Fruit fly (Drosophila melanogaster): ENCODE results near the gene CG3309.

Gene CG3309

DNA sequence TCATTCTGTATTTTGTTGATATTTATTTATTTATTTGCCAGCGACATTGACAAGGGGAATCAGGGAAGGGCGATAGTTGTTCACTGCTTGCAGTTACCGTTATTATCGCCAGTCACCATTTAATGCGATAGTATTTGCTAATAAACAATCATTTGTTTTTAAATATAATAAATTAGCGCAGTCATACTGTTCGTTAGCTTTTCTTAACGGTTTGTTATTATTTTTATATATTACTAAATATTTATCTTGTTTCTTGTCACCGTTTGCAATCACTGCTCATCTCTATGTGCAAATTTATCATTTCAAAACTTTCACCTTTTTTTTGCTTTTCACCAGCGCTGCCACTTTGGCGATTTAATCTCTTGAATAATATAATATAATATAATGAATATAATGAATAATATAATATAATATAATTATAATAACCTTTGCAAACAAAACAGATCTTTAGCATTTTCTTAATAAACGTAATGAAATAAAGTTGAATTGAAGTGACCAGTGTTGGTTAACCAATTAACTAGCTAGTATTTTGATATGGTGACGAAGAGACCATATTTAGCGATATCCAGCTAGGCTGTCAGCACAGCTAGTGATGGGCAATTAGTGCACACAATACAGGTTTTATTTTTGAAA lies at the start of gene CG3309, which contains the start of gene XRCC1 (continued):
- peak; percentile 45; the same call in 1 of the 2 replicates for TF ChIP-seq CG4404 (GFP tag; IDR thresholded peaks at IDR 0.05)
- peak; percentile 81 for TF ChIP-seq slbo (GFP tag; IDR thresholded peaks at IDR 0.05)
- no peak for TF ChIP-seq Jarid2 (GFP tag; optimal IDR thresholded peaks at IDR 0.05)
- TF ChIP-seq CG18476 (GFP tag; optimal IDR thresholded peaks at IDR 0.05): peak; percentile 17
- peak; percentile 54 for TF ChIP-seq lilli (GFP tag; optimal IDR thresholded peaks at IDR 0.05)
- peak in 1 of 3 experiments; percentile 46 for TF ChIP-seq lola (GFP tag; optimal IDR thresholded peaks at IDR 0.05)
- no peak for TF ChIP-seq Hand (GFP tag; optimal IDR thresholded peaks at IDR 0.05)
- TF ChIP-seq MTF-1 (GFP tag; optimal IDR thresholded peaks at IDR 0.05; ENCODE audit: borderline replicate concordance): no peak
- TF ChIP-seq Nf-YA (GFP tag; IDR thresholded peaks at IDR 0.05): no peak
- TF ChIP-seq dysf (GFP tag; IDR thresholded peaks at IDR 0.05): peak; percentile 64; the same call in 2 of the 3 replicates
- TF ChIP-seq Atf6 (GFP tag; IDR thresholded peaks at IDR 0.05): peak; percentile 50; the same call in 1 of the 2 replicates
- TF ChIP-seq Sry-β (GFP tag; optimal IDR thresholded peaks at IDR 0.05): peak; percentile 98
- TF ChIP-seq Side (GFP tag; optimal IDR thresholded peaks at IDR 0.05): no peak
- no peak for TF ChIP-seq pfk (GFP tag; optimal IDR thresholded peaks at IDR 0.05)
- peak; percentile 59 for TF ChIP-seq H2.0 (GFP tag; IDR thresholded peaks at IDR 0.05)
- TF ChIP-seq CG16863 (GFP tag; optimal IDR thresholded peaks at IDR 0.05): no peak
- TF ChIP-seq CG17912 (GFP tag; optimal IDR thresholded peaks at IDR 0.05): no peak
- no peak for TF ChIP-seq Taf1 (GFP tag; IDR thresholded peaks at IDR 0.05)
- TF ChIP-seq CG13123 (GFP tag; optimal IDR thresholded peaks at IDR 0.05): no peak
- no peak for TF ChIP-seq mirr (GFP tag; optimal IDR thresholded peaks at IDR 0.05)
- no peak for TF ChIP-seq CG17802 (tag; optimal IDR thresholded peaks at IDR 0.05)
- TF ChIP-seq TFAM (GFP tag; optimal IDR thresholded peaks at IDR 0.05): no peak
- TF ChIP-seq CG10366 (GFP tag; IDR thresholded peaks at IDR 0.05): peak; percentile 57
- no peak for TF ChIP-seq Usf (GFP tag; optimal IDR thresholded peaks at IDR 0.05)
- no peak for TF ChIP-seq Lpt (GFP tag; optimal IDR thresholded peaks at IDR 0.05)
- peak; percentile 65 for TF ChIP-seq CG18262 (tag; optimal IDR thresholded peaks at IDR 0.05)
- peak; percentile 23 for TF ChIP-seq Oli (tag; optimal IDR thresholded peaks at IDR 0.05)
- no peak for TF ChIP-seq h (optimal IDR thresholded peaks at IDR 0.05)
- peak; percentile 49; the same call in 1 of the 2 replicates for TF ChIP-seq Oaz (GFP tag; IDR thresholded peaks at IDR 0.05)
- no peak for TF ChIP-seq CG7271 (tag; optimal IDR thresholded peaks at IDR 0.05)
- TF ChIP-seq CG7839 (tag; optimal IDR thresholded peaks at IDR 0.05): peak; percentile 47
- no peak for TF ChIP-seq pros (GFP tag; optimal IDR thresholded peaks at IDR 0.05)
- TF ChIP-seq chif (GFP tag; optimal IDR thresholded peaks at IDR 0.05): peak in 1 of 2 experiments; percentile 15
- TF ChIP-seq CG5953 (GFP tag; IDR thresholded peaks at IDR 0.05): no peak
- peak; percentile 86 for TF ChIP-seq CG13287 (GFP tag; IDR thresholded peaks at IDR 0.05; ENCODE audit: partially characterized antibody)
- peak; percentile 58 for TF ChIP-seq tgo (GFP tag; IDR thresholded peaks at IDR 0.05)
- peak; percentile 76 for TF ChIP-seq tna (GFP tag; IDR thresholded peaks at IDR 0.05; ENCODE audit: partially characterized antibody)
- TF ChIP-seq CG32532 (GFP tag; IDR thresholded peaks at IDR 0.05): peak; percentile 34
- no peak for TF ChIP-seq fd3F (GFP tag; optimal IDR thresholded peaks at IDR 0.05)
- TF ChIP-seq Fer3 (tag; optimal IDR thresholded peaks at IDR 0.05): peak; percentile 17
- no peak for TF ChIP-seq B-H2 (GFP tag; optimal IDR thresholded peaks at IDR 0.05)
- TF ChIP-seq prd (optimal IDR thresholded peaks at IDR 0.05): no peak
- TF ChIP-seq prd (GFP tag; IDR thresholded peaks at IDR 0.05): peak; percentile 81
- peak; percentile 27; the same call in 1 of the 2 replicates for TF ChIP-seq peb (GFP tag; IDR thresholded peaks at IDR 0.05)
- no peak for TF ChIP-seq CHES-1-like (GFP tag; optimal IDR thresholded peaks at IDR 0.05)
- no peak for TF ChIP-seq schlank (tag; optimal IDR thresholded peaks at IDR 0.05)
- TF ChIP-seq CG13775 (GFP tag; optimal IDR thresholded peaks at IDR 0.05): peak; percentile 74
- TF ChIP-seq mld (GFP tag; IDR thresholded peaks at IDR 0.05; ENCODE audit: partially characterized antibody): peak; percentile 64; the same call in 2 of the 3 replicates
- peak; percentile 73 for TF ChIP-seq Opbp (GFP tag; IDR thresholded peaks at IDR 0.05; ENCODE audit: partially characterized antibody)
- no peak for TF ChIP-seq CG11456 (GFP tag; IDR thresholded peaks at IDR 0.05)
